Worm (Caenorhabditis elegans) whole organism, early embryonic: Measurements from ENCODE around the gene T25G12.6.

ENCODE experiments used
- ceh-13 ChIP-seq: fragments of 200-800 bp; sonication (Bioruptor generic); optimal IDR thresholded peaks from 2 replicates; lab custom pipeline; 2018; ENCODE audit warnings: mild to moderate bottlenecking, missing genetic modification characterization, missing compliant biosample characterization
- hmbx-1 ChIP-seq: sonication (generic microtip); optimal IDR thresholded peaks from 2 replicates; lab custom pipeline; 2016; ENCODE audit warnings: mild to moderate bottlenecking, missing genetic modification characterization, missing compliant biosample characterization
- scrt-1 ChIP-seq: fragments of 200-800 bp; sonication (Bioruptor generic); IDR thresholded peaks from 2 replicates; pipeline ENCODE4 v1.3.6; 2022; ENCODE audit warnings: missing genetic modification characterization, missing compliant biosample characterization

ce11 chrX:17184363-17184762, 45.6 kb downstream of the T25G12.6 start:
- no peak for TF ChIP-seq ceh-13 (GFP tag; lab: Kevin White, UChicago)
- no peak for TF ChIP-seq hmbx-1 (tag; lab: Kevin White, UChicago)
- no peak for TF ChIP-seq scrt-1 (GFP tag; lab: Robert Waterston, UW)
